Fruit fly (Drosophila melanogaster): ENCODE measurements around the gene CG32071.

Gene CG32071

dm6 chr3L:11093046-11093520, 10.6 kb downstream of the CG32071 start, which contains the start of gene JIL-1 (continued):
- no peak for TF ChIP-seq ATbp (GFP tag; optimal IDR thresholded peaks at IDR 0.05)
- TF ChIP-seq fu2 (GFP tag; optimal IDR thresholded peaks at IDR 0.05): peak; percentile 53
- peak; percentile 68; the same call in 1 of the 2 replicates for TF ChIP-seq ara (GFP tag; IDR thresholded peaks at IDR 0.05)
- TF ChIP-seq CG10462 (GFP tag; optimal IDR thresholded peaks at IDR 0.05): no peak
- peak; percentile 8 for TF ChIP-seq trem (tag; optimal IDR thresholded peaks at IDR 0.05)
- peak; percentile 73 for TF ChIP-seq tna (GFP tag; IDR thresholded peaks at IDR 0.05; ENCODE audit: partially characterized antibody)
- peak; percentile 38; the same call in 2 of the 3 replicates for TF ChIP-seq zen2 (GFP tag; IDR thresholded peaks at IDR 0.05; ENCODE audit: partially characterized antibody)
- TF ChIP-seq GATAe (GFP tag; conservative IDR thresholded peaks at IDR 0.05): no peak
- no peak for TF ChIP-seq lov (optimal IDR thresholded peaks at IDR 0.05)
- peak; percentile 61; the same call in 1 of the 3 replicates for TF ChIP-seq lov (GFP tag; IDR thresholded peaks at IDR 0.05)
- peak; percentile 6 for TF ChIP-seq tx (GFP tag; optimal IDR thresholded peaks at IDR 0.05)
- TF ChIP-seq Side (GFP tag; optimal IDR thresholded peaks at IDR 0.05): no peak
- TF ChIP-seq CG10565 (GFP tag; optimal IDR thresholded peaks at IDR 0.05): no peak
- peak; percentile 76; the same call in 1 of the 2 replicates for TF ChIP-seq lmd (GFP tag; IDR thresholded peaks at IDR 0.05)
- TF ChIP-seq HHEX (GFP tag; optimal IDR thresholded peaks at IDR 0.05): peak; percentile 20
- no peak for TF ChIP-seq CG16863 (GFP tag; optimal IDR thresholded peaks at IDR 0.05)
- TF ChIP-seq CG2889 (GFP tag; IDR thresholded peaks at IDR 0.05): peak; percentile 63
- TF ChIP-seq CG9437 (GFP tag; optimal IDR thresholded peaks at IDR 0.05): peak; percentile 30
- peak; percentile 64 for TF ChIP-seq mam (GFP tag; optimal IDR thresholded peaks at IDR 0.05)
- TF ChIP-seq CG14710 (tag; optimal IDR thresholded peaks at IDR 0.05): peak; percentile 58
- TF ChIP-seq danr (GFP tag; IDR thresholded peaks at IDR 0.05): no peak
- TF ChIP-seq CG8944 (GFP tag; optimal IDR thresholded peaks at IDR 0.05): peak; percentile 12
- peak; percentile 70 for TF ChIP-seq MESR4 (GFP tag; optimal IDR thresholded peaks at IDR 0.05)
- no peak for TF ChIP-seq CG8281 (tag; optimal IDR thresholded peaks at IDR 0.05)
- peak; percentile 35 for TF ChIP-seq CG12769 (tag; optimal IDR thresholded peaks at IDR 0.05)
- peak; percentile 60 for TF ChIP-seq CG10543 (GFP tag; optimal IDR thresholded peaks at IDR 0.05)
- TF ChIP-seq salm (tag; optimal IDR thresholded peaks at IDR 0.05): no peak
- peak; percentile 56 for TF ChIP-seq CG10959 (GFP tag; IDR thresholded peaks at IDR 0.05)
- peak; percentile 19 for TF ChIP-seq CG17912 (GFP tag; optimal IDR thresholded peaks at IDR 0.05)
- no peak for TF ChIP-seq her (GFP tag; optimal IDR thresholded peaks at IDR 0.05)
- TF ChIP-seq p53 (GFP tag; optimal IDR thresholded peaks at IDR 0.05): no peak
- peak; percentile 59 for TF ChIP-seq CG8290 (GFP tag; optimal IDR thresholded peaks at IDR 0.05)
- TF ChIP-seq CG8290 (tag; optimal IDR thresholded peaks at IDR 0.05): peak; percentile 9 to 74
- TF ChIP-seq Aef1 (GFP tag; IDR thresholded peaks at IDR 0.05): peak; percentile 47
- TF ChIP-seq CG13424 (tag; optimal IDR thresholded peaks at IDR 0.05): peak; percentile 35
- TF ChIP-seq Hr3 (GFP tag; optimal IDR thresholded peaks at IDR 0.05): peak; percentile 65
- no peak for TF ChIP-seq ro (GFP tag; IDR thresholded peaks at IDR 0.05)
- no peak for TF ChIP-seq odd (GFP tag; optimal IDR thresholded peaks at IDR 0.05)
- peak; percentile 94 for TF ChIP-seq Rfx (GFP tag; IDR thresholded peaks at IDR 0.05)
- peak; percentile 25 for TF ChIP-seq CG4707 (GFP tag; optimal IDR thresholded peaks at IDR 0.05)
- peak; percentile 69 for TF ChIP-seq HLH54F (GFP tag; optimal IDR thresholded peaks at IDR 0.05)
- peak; percentile 49 for TF ChIP-seq E2f2 (GFP tag; IDR thresholded peaks at IDR 0.05)
- TF ChIP-seq CG7786 (GFP tag; optimal IDR thresholded peaks at IDR 0.05): peak; percentile 37
- no peak for TF ChIP-seq CG31388 (GFP tag; optimal IDR thresholded peaks at IDR 0.05)
- no peak for TF ChIP-seq NC2α (GFP tag; optimal IDR thresholded peaks at IDR 0.05)
- TF ChIP-seq Dll (GFP tag; IDR thresholded peaks at IDR 0.05; ENCODE audit: partially characterized antibody): peak; percentile 85
- peak; percentile 4 for TF ChIP-seq Sry-β (GFP tag; optimal IDR thresholded peaks at IDR 0.05)
- TF ChIP-seq Hand (GFP tag; optimal IDR thresholded peaks at IDR 0.05): no peak
- no peak for TF ChIP-seq en (GFP tag; optimal IDR thresholded peaks at IDR 0.05)
- peak; percentile 50 for TF ChIP-seq chn (GFP tag; optimal IDR thresholded peaks at IDR 0.05)
- TF ChIP-seq CG3407 (GFP tag; optimal IDR thresholded peaks at IDR 0.05): peak; percentile 46

Measured in whole organism, embryonic.